Fruit fly (Drosophila melanogaster): ENCODE measurements around the gene CtsB.
A peak's percentile ranks its signal among the peaks of the same experiment; 100 is the strongest.

The CtsB gene

DNA sequence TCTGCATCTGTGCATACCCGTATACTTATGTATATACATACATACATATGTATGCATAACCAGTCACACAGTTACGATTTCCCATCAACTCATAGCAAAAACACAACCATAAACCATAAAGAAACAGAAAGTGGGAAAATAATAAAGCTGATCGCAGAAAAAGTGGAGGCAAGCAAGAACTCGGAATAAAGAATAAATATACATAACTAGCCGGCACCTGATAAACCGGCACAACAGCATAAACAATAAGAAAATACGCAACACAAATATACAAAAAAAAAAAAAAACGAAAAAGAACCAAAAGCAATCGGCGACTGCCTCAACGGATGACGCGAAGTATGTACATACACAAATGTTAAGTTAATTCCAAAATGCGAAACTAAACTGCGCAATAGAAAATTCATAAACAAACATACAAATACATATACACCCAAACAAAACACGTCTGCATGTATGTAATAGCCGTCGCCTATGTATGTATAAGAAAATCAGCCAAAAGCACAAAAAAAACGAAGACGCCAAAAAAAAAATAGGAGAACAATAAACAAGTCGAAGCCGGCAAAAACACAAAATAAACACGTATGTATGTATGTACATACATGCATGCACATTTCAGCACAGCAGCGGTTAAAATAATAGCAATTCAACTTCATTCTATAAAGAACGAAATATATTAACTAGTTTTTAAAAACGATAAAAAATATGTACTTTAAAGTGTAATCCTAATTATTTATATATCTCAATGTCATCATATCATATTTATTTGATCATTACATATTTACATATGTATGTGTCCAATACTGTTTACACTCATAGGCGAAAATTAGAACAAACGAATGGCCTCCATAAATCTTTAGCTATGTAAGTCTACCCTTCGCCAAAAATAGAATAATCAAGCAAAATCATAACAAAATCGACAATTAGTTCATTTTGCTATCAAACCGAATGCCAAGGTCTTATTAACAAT is 32.8 kb downstream of the CtsB start (continued):
- no peak for TF ChIP-seq ac (GFP tag; optimal IDR thresholded peaks at IDR 0.05)
- TF ChIP-seq CG14014 (GFP tag; IDR thresholded peaks at IDR 0.05), result peak; percentile 80
- TF ChIP-seq corto (GFP tag; optimal IDR thresholded peaks at IDR 0.05), result no peak
- no peak for TF ChIP-seq nerfin-2 (GFP tag; IDR thresholded peaks at IDR 0.05; ENCODE audit: partially characterized antibody)
- no peak for TF ChIP-seq vnd (GFP tag; IDR thresholded peaks at IDR 0.05; ENCODE audit: partially characterized antibody)
- TF ChIP-seq CG10654 (GFP tag; optimal IDR thresholded peaks at IDR 0.05), result peak; percentile 21
- TF ChIP-seq CG1647 (GFP tag; optimal IDR thresholded peaks at IDR 0.05), result no peak
- TF ChIP-seq CG14667 (GFP tag; IDR thresholded peaks at IDR 0.05), result peak; percentile 49
- TF ChIP-seq CG4360 (GFP tag; IDR thresholded peaks at IDR 0.05), result no peak
- peak; percentile 69 for TF ChIP-seq Sox102F (GFP tag; optimal IDR thresholded peaks at IDR 0.05)
- no peak for TF ChIP-seq CG11560 (tag; IDR thresholded peaks at IDR 0.05)
- peak; percentile 13 for TF ChIP-seq CG3407 (GFP tag; optimal IDR thresholded peaks at IDR 0.05)
- TF ChIP-seq CG12104 (GFP tag; optimal IDR thresholded peaks at IDR 0.05), result peak; percentile 50
- no peak for TF ChIP-seq luna (GFP tag; optimal IDR thresholded peaks at IDR 0.05)
- peak; percentile 70 for TF ChIP-seq HmgZ (tag; optimal IDR thresholded peaks at IDR 0.05)
- peak; percentile 73 for TF ChIP-seq CG4730 (GFP tag; IDR thresholded peaks at IDR 0.05)
- no peak for TF ChIP-seq CG13123 (GFP tag; optimal IDR thresholded peaks at IDR 0.05)
- no peak for TF ChIP-seq h (optimal IDR thresholded peaks at IDR 0.05)
- TF ChIP-seq Vsx1 (GFP tag; optimal IDR thresholded peaks at IDR 0.05), result no peak
- TF ChIP-seq Atf6 (GFP tag; IDR thresholded peaks at IDR 0.05), result peak; percentile 89
- TF ChIP-seq sens-2 (GFP tag; IDR thresholded peaks at IDR 0.05), result no peak
- peak; percentile 85 for TF ChIP-seq Fer3 (tag; optimal IDR thresholded peaks at IDR 0.05)
- peak; percentile 57 for TF ChIP-seq CG18619 (GFP tag; optimal IDR thresholded peaks at IDR 0.05)
- TF ChIP-seq CG9727 (GFP tag; optimal IDR thresholded peaks at IDR 0.05), result peak; percentile 81
- peak; percentile 73 for TF ChIP-seq CG13424 (tag; optimal IDR thresholded peaks at IDR 0.05)
- no peak for TF ChIP-seq tx (GFP tag; optimal IDR thresholded peaks at IDR 0.05)
- TF ChIP-seq Meics (GFP tag; optimal IDR thresholded peaks at IDR 0.05), result peak; percentile 87
- no peak for TF ChIP-seq dan (GFP tag; IDR thresholded peaks at IDR 0.05)
- no peak for TF ChIP-seq Poxn (GFP tag; IDR thresholded peaks at IDR 0.05)
- TF ChIP-seq H15 (GFP tag; IDR thresholded peaks at IDR 0.05), result peak; percentile 46; the same call in 1 of the 3 replicates
- TF ChIP-seq CG17568 (GFP tag; optimal IDR thresholded peaks at IDR 0.05), result no peak
- no peak for TF ChIP-seq Sry-δ (GFP tag; optimal IDR thresholded peaks at IDR 0.05)
- TF ChIP-seq jigr1 (GFP tag; IDR thresholded peaks at IDR 0.05), result no peak
- peak; percentile 83 for TF ChIP-seq CG10147 (GFP tag; optimal IDR thresholded peaks at IDR 0.05)
- peak; percentile 67 for TF ChIP-seq scrt (GFP tag; optimal IDR thresholded peaks at IDR 0.05)
- TF ChIP-seq CG4404 (GFP tag; IDR thresholded peaks at IDR 0.05), result peak; percentile 65
- TF ChIP-seq mld (GFP tag; IDR thresholded peaks at IDR 0.05; ENCODE audit: partially characterized antibody), result no peak
- TF ChIP-seq CG9437 (GFP tag; optimal IDR thresholded peaks at IDR 0.05), result peak; percentile 72
- peak; percentile 24; the same call in 1 of the 2 replicates for TF ChIP-seq klu (GFP tag; IDR thresholded peaks at IDR 0.05)
- TF ChIP-seq CG12219 (GFP tag; optimal IDR thresholded peaks at IDR 0.05), result peak; percentile 64
- peak in 1 of 2 experiments; percentile 23 for TF ChIP-seq chif (GFP tag; optimal IDR thresholded peaks at IDR 0.05)
- TF ChIP-seq ems (GFP tag; optimal IDR thresholded peaks at IDR 0.05), result no peak
- TF ChIP-seq slp2 (GFP tag; optimal IDR thresholded peaks at IDR 0.05), result no peak
- TF ChIP-seq CG17612 (GFP tag; IDR thresholded peaks at IDR 0.05), result peak; percentile 25; the same call in 1 of the 2 replicates
- no peak for TF ChIP-seq amos (GFP tag; IDR thresholded peaks at IDR 0.05; ENCODE audit: partially characterized antibody)
- peak; percentile 77 for TF ChIP-seq CG3847 (GFP tag; IDR thresholded peaks at IDR 0.05)
- TF ChIP-seq CG4328 (GFP tag; optimal IDR thresholded peaks at IDR 0.05), result no peak
- TF ChIP-seq fd96Cb (tag; optimal IDR thresholded peaks at IDR 0.05), result peak; percentile 43
- no peak for TF ChIP-seq crp (GFP tag; optimal IDR thresholded peaks at IDR 0.05)
